Fruit fly (Drosophila melanogaster) whole organism, larva: ENCODE measurements around the gene CG5290.

Experiments used
- noc ChIP-seq: fragments of 200-800 bp; sonication (Bioruptor generic); optimal IDR thresholded peaks from 3 replicates; lab custom pipeline; 2019; ENCODE audit warnings: missing biosample characterization, mild to moderate bottlenecking, missing genetic modification characterization, moderate library complexity

The CG5290 gene

dm6 chr3L:17893660-17894059 lies 18.7 kb downstream of the CG5290 start:
- TF ChIP-seq noc (tag; lab: Kevin White, UChicago): no peak

dm6 chr3L:17887393-17887792 lies 25.0 kb downstream of the CG5290 start, which contains the start of gene CG7402:
CG7402 (plus strand) TSS chr3L:17887705.
- TF ChIP-seq noc (tag; lab: Kevin White, UChicago): no peak

DNA sequence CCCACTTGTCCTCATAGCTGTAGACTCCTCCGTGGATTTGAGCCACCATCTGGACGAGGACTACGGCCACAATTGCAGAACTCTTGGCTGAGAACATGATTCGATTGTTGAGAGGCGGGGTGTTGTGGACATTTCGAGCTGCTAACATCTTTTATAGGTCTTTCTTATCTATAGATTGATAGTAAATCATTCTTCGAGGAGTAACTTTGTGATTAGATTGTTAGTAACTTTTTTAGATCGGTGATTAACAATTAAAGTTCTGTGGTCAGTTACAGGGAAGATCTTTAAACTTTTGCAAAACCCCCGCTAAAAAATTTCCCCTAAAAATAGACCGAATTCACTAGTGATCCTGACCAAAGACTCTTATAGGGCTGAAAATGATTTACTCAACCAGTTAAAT lies 25.8 kb downstream of the CG5290 start, which contains the start of gene CG16775:
Gene CG16775 (minus strand): TSS at position 101 of the 400 bp plus-strand sequence.
- no peak for TF ChIP-seq noc (tag; lab: Kevin White, UChicago)

dm6 chr3L:17884276-17884675 lies 28.1 kb downstream of the CG5290 start, which contains the start of gene CG5506:
CG5506 (minus strand) TSS chr3L:17884376.
- no peak for TF ChIP-seq noc (tag; lab: Kevin White, UChicago)

dm6 chr3L:17878781-17879360 lies 33.5 kb downstream of the CG5290 start, which contains the start of gene CG7408:
CG7408 (plus strand) TSS chr3L:17879096.
- no peak for TF ChIP-seq noc (tag; lab: Kevin White, UChicago)
